Fruit fly (Drosophila melanogaster) whole organism, embryonic: ENCODE results near the gene CG9184.

ENCODE experiments used
- BEAF-32 ChIP-seq: fragments of 200-800 bp; sonication (Bioruptor generic); optimal IDR thresholded peaks from 3 replicates; lab custom pipeline; 2017; ENCODE audit warnings: missing biosample characterization, missing genetic modification characterization, mild to moderate bottlenecking, moderate library complexity, missing genetic modification reagents
- Bgb ChIP-seq: fragments of 200-800 bp; sonication (Bioruptor generic); IDR thresholded peaks from 2 replicates; pipeline ENCODE4 v1.3.6; 2022; ENCODE audit warnings: missing biosample characterization, missing genetic modification characterization; ENCODE audit not compliant: partially characterized antibody
- Blimp-1 ChIP-seq: fragments of 200-800 bp; sonication (Bioruptor generic); optimal IDR thresholded peaks from 3 replicates; lab custom pipeline; 2018; ENCODE audit warnings: missing biosample characterization, missing genetic modification characterization, mild to moderate bottlenecking, moderate library complexity, missing genetic modification reagents
- BtbVII ChIP-seq: fragments of 200-800 bp; sonication (Bioruptor generic); optimal IDR thresholded peaks from 3 replicates; lab custom pipeline; 2017; ENCODE audit warnings: missing biosample characterization, mild to moderate bottlenecking, missing genetic modification characterization
- CG11085 ChIP-seq: fragments of 200-800 bp; sonication (Bioruptor generic); IDR thresholded peaks from 2 replicates; pipeline ENCODE4 v1.3.6; 2022; ENCODE audit warnings: missing biosample characterization, missing genetic modification characterization
- CG12155 ChIP-seq: fragments of 200-800 bp; sonication (Bioruptor generic); optimal IDR thresholded peaks from 3 replicates; lab custom pipeline; 2016; ENCODE audit warnings: missing biosample characterization, missing genetic modification characterization
- CG12391 ChIP-seq: fragments of 200-800 bp; sonication (Bioruptor generic); optimal IDR thresholded peaks from 3 replicates; lab custom pipeline; 2018; ENCODE audit warnings: missing biosample characterization, mild to moderate bottlenecking, missing genetic modification characterization, moderate library complexity
- CG13424 ChIP-seq: fragments of 200-800 bp; sonication (Bioruptor generic); optimal IDR thresholded peaks from 2 replicates; lab custom pipeline; 2019; ENCODE audit warnings: missing biosample characterization, mild to moderate bottlenecking, missing genetic modification characterization, moderate library complexity
- CG15514 ChIP-seq: fragments of 200-800 bp; sonication (Bioruptor generic); optimal IDR thresholded peaks from 3 replicates; lab custom pipeline; 2017; ENCODE audit warnings: missing biosample characterization, missing genetic modification characterization, mild to moderate bottlenecking, moderate library complexity, missing genetic modification reagents
- CG16815 ChIP-seq: fragments of 200-800 bp; sonication (Bioruptor generic); optimal IDR thresholded peaks from 3 replicates; lab custom pipeline; 2017; ENCODE audit warnings: missing biosample characterization, mild to moderate bottlenecking, missing genetic modification characterization
- CG17328 ChIP-seq: fragments of 200-800 bp; sonication (Bioruptor generic); IDR thresholded peaks from 2 replicates; pipeline ENCODE4 v1.3.6; 2022; ENCODE audit warnings: missing biosample characterization, missing genetic modification characterization
- CG2889 ChIP-seq: fragments of 200-800 bp; sonication (Bioruptor generic); IDR thresholded peaks from 3 replicates; pipeline ENCODE4 v1.3.6; 2022; ENCODE audit warnings: missing biosample characterization, missing genetic modification characterization
- CG3995 ChIP-seq: fragments of 200-800 bp; sonication (Bioruptor generic); optimal IDR thresholded peaks from 3 replicates; lab custom pipeline; 2016; ENCODE audit warnings: missing biosample characterization, missing genetic modification characterization
- CG4617 ChIP-seq: fragments of 200-800 bp; sonication (Bioruptor generic); optimal IDR thresholded peaks from 3 replicates; lab custom pipeline; 2016; ENCODE audit warnings: missing biosample characterization, missing genetic modification characterization, borderline replicate concordance
- CG7556 ChIP-seq: fragments of 200-800 bp; sonication (Bioruptor generic); optimal IDR thresholded peaks from 2 replicates; lab custom pipeline; 2017; ENCODE audit warnings: missing biosample characterization, mild to moderate bottlenecking, missing genetic modification characterization
- CG9797 ChIP-seq: fragments of 200-800 bp; sonication (Bioruptor generic); optimal IDR thresholded peaks from 3 replicates; lab custom pipeline; 2018; ENCODE audit warnings: missing biosample characterization, mild to moderate bottlenecking, missing genetic modification characterization
- Dll ChIP-seq: fragments of 200-800 bp; sonication (Bioruptor generic); IDR thresholded peaks from 4 replicates; pipeline ENCODE4 v1.3.6; 2022; ENCODE audit warnings: missing biosample characterization, missing genetic modification characterization; ENCODE audit not compliant: partially characterized antibody
- Dref ChIP-seq: fragments of 200-800 bp; sonication (Bioruptor generic); IDR thresholded peaks from 2 replicates; pipeline ENCODE4 v1.3.6; 2022; ENCODE audit warnings: missing biosample characterization, missing genetic modification characterization
- E2f2 ChIP-seq: fragments of 200-800 bp; sonication (Bioruptor generic); IDR thresholded peaks from 2 replicates; pipeline ENCODE4 v1.3.6; 2022; ENCODE audit warnings: missing biosample characterization, missing genetic modification characterization
- GATAe ChIP-seq: fragments of 200-800 bp; sonication (Bioruptor generic); conservative IDR thresholded peaks from 2 replicates; pipeline ENCODE4 v1.3.6; 2022; ENCODE audit warnings: missing biosample characterization, missing genetic modification characterization
- HLH4C ChIP-seq: fragments of 200-800 bp; sonication (Bioruptor generic); IDR thresholded peaks from 3 replicates; pipeline ENCODE4 v1.3.6; 2022; ENCODE audit warnings: missing biosample characterization, missing genetic modification characterization; ENCODE audit not compliant: partially characterized antibody
- HmgZ ChIP-seq: fragments of 200-800 bp; sonication (Bioruptor generic); optimal IDR thresholded peaks from 2 replicates; lab custom pipeline; 2018; ENCODE audit warnings: missing biosample characterization, mild to moderate bottlenecking, missing genetic modification characterization
- Lhr ChIP-seq: fragments of 200-800 bp; sonication (Bioruptor generic); optimal IDR thresholded peaks from 3 replicates; lab custom pipeline; 2017; ENCODE audit warnings: mild to moderate bottlenecking, missing biosample characterization, missing genetic modification reagents, missing genetic modification characterization
- MBD-R2 ChIP-seq: fragments of 200-800 bp; sonication (Bioruptor generic); IDR thresholded peaks from 2 replicates; pipeline ENCODE4 v1.3.6; 2022; ENCODE audit warnings: missing biosample characterization, missing genetic modification characterization
- Med ChIP-seq: fragments of 200-800 bp; sonication (Bioruptor generic); peaks from one replicate; lab custom pipeline; 2016; ENCODE audit warnings: missing biosample characterization, missing genetic modification characterization, mild to moderate bottlenecking, inconsistent platforms, moderate library complexity
- Oli ChIP-seq: fragments of 200-800 bp; sonication (Bioruptor generic); optimal IDR thresholded peaks from 2 replicates; lab custom pipeline; 2018; ENCODE audit warnings: missing biosample characterization, mild to moderate bottlenecking, missing genetic modification characterization, moderate library complexity
- Spps ChIP-seq: fragments of 200-800 bp; sonication (Bioruptor generic); optimal IDR thresholded peaks from 2 replicates; lab custom pipeline; 2018; ENCODE audit warnings: missing biosample characterization, mild to moderate bottlenecking, missing genetic modification characterization
- Sry-δ ChIP-seq: fragments of 200-800 bp; sonication (Bioruptor generic); optimal IDR thresholded peaks from 2 replicates; lab custom pipeline; 2016; ENCODE audit warnings: missing biosample characterization, missing genetic modification characterization
- YL-1 ChIP-seq: fragments of 200-800 bp; sonication (Bioruptor generic); optimal IDR thresholded peaks from 3 replicates; lab custom pipeline; 2017; ENCODE audit warnings: missing biosample characterization, mild to moderate bottlenecking, missing genetic modification characterization
- ap ChIP-seq: fragments of 200-800 bp; sonication (Bioruptor generic); IDR thresholded peaks from 2 replicates; pipeline ENCODE4 v1.3.6; 2022; ENCODE audit warnings: missing biosample characterization, missing genetic modification characterization
- bbx ChIP-seq: fragments of 200-800 bp; sonication (Bioruptor generic); IDR thresholded peaks from 2 replicates; pipeline ENCODE4 v1.3.6; 2022; ENCODE audit warnings: missing biosample characterization, missing genetic modification characterization; ENCODE audit not compliant: partially characterized antibody
- cg ChIP-seq: fragments of 200-800 bp; sonication (Bioruptor generic); optimal IDR thresholded peaks from 3 replicates; lab custom pipeline; 2019; ENCODE audit warnings: missing biosample characterization, mild to moderate bottlenecking, missing genetic modification characterization, moderate library complexity
- crol ChIP-seq: fragments of 200-800 bp; sonication (Bioruptor generic); IDR thresholded peaks from 2 replicates; pipeline ENCODE4 v1.3.6; 2022; ENCODE audit warnings: missing biosample characterization, missing genetic modification characterization
- dmrt99B ChIP-seq: fragments of 200-800 bp; sonication (Bioruptor generic); optimal IDR thresholded peaks from 2 replicates; lab custom pipeline; 2018; ENCODE audit warnings: missing biosample characterization, mild to moderate bottlenecking, missing genetic modification characterization, moderate library complexity
- emc ChIP-seq: fragments of 200-800 bp; sonication (Bioruptor generic); optimal IDR thresholded peaks from 2 replicates; lab custom pipeline; 2016; ENCODE audit warnings: missing biosample characterization, missing genetic modification characterization
- gsb ChIP-seq: fragments of 200-800 bp; sonication (Bioruptor generic); IDR thresholded peaks from 2 replicates; pipeline ENCODE4 v1.3.6; 2022; ENCODE audit warnings: missing biosample characterization, missing genetic modification characterization
- hkb ChIP-seq, 2 experiments: fragments of 200-800 bp in 1 of 2; fragments of >200 bp in 1 of 2; sonication (Bioruptor generic) in 1 of 2; IDR thresholded peaks in 1 of 2; optimal IDR thresholded peaks in 1 of 2; 2 replicates each; pipeline versions ENCODE4 v1.3.6 to Lab custom; 2017 to 2022; ENCODE audit warnings: missing biosample characterization in 1 of 2, missing genetic modification characterization in 1 of 2
- lab ChIP-seq: fragments of 200-800 bp; sonication (Bioruptor generic); optimal IDR thresholded peaks from 3 replicates; lab custom pipeline; 2017; ENCODE audit warnings: missing biosample characterization, missing genetic modification characterization, mild to moderate bottlenecking, moderate library complexity, missing genetic modification reagents
- pho ChIP-seq: fragments of 200-800 bp; sonication (Bioruptor generic); optimal IDR thresholded peaks from 2 replicates; lab custom pipeline; 2016; ENCODE audit warnings: missing biosample characterization, missing genetic modification characterization
- pzg ChIP-seq: fragments of 200-800 bp; sonication (Bioruptor generic); optimal IDR thresholded peaks from 3 replicates; lab custom pipeline; 2018; ENCODE audit warnings: missing biosample characterization, mild to moderate bottlenecking, missing genetic modification characterization, moderate library complexity
- rib ChIP-seq: fragments of 200-800 bp; sonication (Bioruptor generic); IDR thresholded peaks from 2 replicates; pipeline ENCODE4 v1.3.6; 2022; ENCODE audit warnings: missing biosample characterization, missing genetic modification characterization
- row ChIP-seq: fragments of 200-800 bp; sonication (Bioruptor generic); IDR thresholded peaks from 3 replicates; pipeline ENCODE4 v1.3.6; 2022; ENCODE audit warnings: missing biosample characterization, missing genetic modification characterization
- sens ChIP-seq: fragments of 200-800 bp; sonication (Bioruptor generic); peaks from one replicate; lab custom pipeline; 2016; ENCODE audit warnings: missing biosample characterization, missing genetic modification characterization
- ssp ChIP-seq: fragments of 200-800 bp; sonication (Bioruptor generic); IDR thresholded peaks from 2 replicates; pipeline ENCODE4 v1.3.6; 2022; ENCODE audit warnings: missing biosample characterization, missing genetic modification characterization
- vnd ChIP-seq: fragments of 200-800 bp; sonication (Bioruptor generic); IDR thresholded peaks from 3 replicates; pipeline ENCODE4 v1.3.6; 2022; ENCODE audit warnings: missing biosample characterization, missing genetic modification characterization; ENCODE audit not compliant: partially characterized antibody
- yki ChIP-seq: fragments of >200 bp; optimal IDR thresholded peaks from 3 replicates; lab custom pipeline; 2018
- zen2 ChIP-seq: fragments of 200-800 bp; sonication (Bioruptor generic); IDR thresholded peaks from 3 replicates; pipeline ENCODE4 v1.3.6; 2022; ENCODE audit warnings: missing biosample characterization, missing genetic modification characterization; ENCODE audit not compliant: partially characterized antibody
- zf30C ChIP-seq: fragments of 200-800 bp; sonication (Bioruptor generic); optimal IDR thresholded peaks from 3 replicates; lab custom pipeline; 2018; ENCODE audit warnings: missing biosample characterization, mild to moderate bottlenecking, missing genetic modification characterization

CG9184 gene

dm6 chr3L:1330420-1330819, 7.8 kb upstream of the CG9184 start (continued):
- TF ChIP-seq ssp (GFP tag; lab: Robert Waterston, UW), result no peak
- TF ChIP-seq cg (GFP tag; lab: Kevin White, UChicago), result peak; percentile 56
- TF ChIP-seq pho (GFP tag; lab: Kevin White, UChicago), result no peak
- peak; percentile 31 for TF ChIP-seq sens (GFP tag; lab: Kevin White, UChicago)
- TF ChIP-seq Med, result peak; percentile 54
- TF ChIP-seq, all 482 proteins: peak for 8

- peak; percentile 75 for TF ChIP-seq YL-1 (GFP tag; lab: Kevin White, UChicago)
- no peak for TF ChIP-seq rib (GFP tag; lab: Robert Waterston, UW)
- TF ChIP-seq row, result peak; percentile 10; the same call in 1 of the 3 replicates
- peak; percentile 66 for TF ChIP-seq CG15514
- TF ChIP-seq HLH4C (GFP tag; lab: Robert Waterston, UW), result peak; percentile 34; the same call in 1 of the 3 replicates
- no peak for TF ChIP-seq CG12155 (GFP tag; lab: Kevin White, UChicago)
- TF ChIP-seq dmrt99B (tag; lab: Kevin White, UChicago), result no peak
- no peak for TF ChIP-seq ap (GFP tag; lab: Robert Waterston, UW)
- peak; percentile 37 for TF ChIP-seq Lhr (GFP tag; lab: Kevin White, UChicago)
- no peak for TF ChIP-seq CG2889 (GFP tag; lab: Robert Waterston, UW)
- TF ChIP-seq CG16815 (GFP tag; lab: Kevin White, UChicago), result no peak
- TF ChIP-seq CG3995, result peak; percentile 56
- TF ChIP-seq GATAe (GFP tag; lab: Robert Waterston, UW), result no peak
- no peak for TF ChIP-seq CG13424 (tag; lab: Kevin White, UChicago)
- peak; percentile 91 for TF ChIP-seq E2f2 (GFP tag; lab: Robert Waterston, UW)
- peak; percentile 89 for TF ChIP-seq CG9797 (GFP tag; lab: Kevin White, UChicago)
- no peak for TF ChIP-seq Oli (tag; lab: Kevin White, UChicago)
- no peak for TF ChIP-seq CG7556
- no peak for TF ChIP-seq BtbVII (GFP tag; lab: Kevin White, UChicago)
- no peak for TF ChIP-seq Blimp-1 (GFP tag; lab: Kevin White, UChicago)
- TF ChIP-seq Bgb (GFP tag; lab: Robert Waterston, UW), result no peak
- no peak for TF ChIP-seq yki (lab: Kevin White, UChicago)
- peak; percentile 18 for TF ChIP-seq hkb (optimal IDR thresholded peaks at IDR 0.05; lab: Kevin White, UChicago)
- TF ChIP-seq hkb (GFP tag; IDR thresholded peaks at IDR 0.05; lab: Robert Waterston, UW), result no peak
- peak; percentile 19 for TF ChIP-seq HmgZ (tag; lab: Kevin White, UChicago)
- peak; percentile 49 for TF ChIP-seq BEAF-32
- no peak for TF ChIP-seq CG11085 (GFP tag; lab: Robert Waterston, UW)
- TF ChIP-seq zen2 (GFP tag; lab: Robert Waterston, UW), result no peak
- TF ChIP-seq sens (GFP tag; lab: Kevin White, UChicago), result no peak
- TF ChIP-seq Dll (GFP tag; lab: Robert Waterston, UW), result 0 out of 4 replicates have a peak, but pooled peaks have one; percentile 41
- TF ChIP-seq vnd (GFP tag; lab: Robert Waterston, UW), result 0 out of 3 replicates have a peak, but pooled peaks have one; percentile 24
- TF ChIP-seq crol, result no peak
- TF ChIP-seq gsb (GFP tag; lab: Robert Waterston, UW), result no peak
- TF ChIP-seq Spps, result no peak
- TF ChIP-seq CG17328 (GFP tag; lab: Robert Waterston, UW), result no peak
- TF ChIP-seq Dref (GFP tag; lab: Robert Waterston, UW), result peak; percentile 56
- TF ChIP-seq pzg, result peak; percentile 74
- TF ChIP-seq Sry-δ (GFP tag; lab: Kevin White, UChicago), result peak; percentile 42
- TF ChIP-seq lab, result no peak
- TF ChIP-seq CG12391 (tag; lab: Kevin White, UChicago), result peak; percentile 2
- TF ChIP-seq CG4617, result peak; percentile 28
- peak; percentile 67 for TF ChIP-seq Med
- TF ChIP-seq MBD-R2 (GFP tag; lab: Robert Waterston, UW), result peak; percentile 35; the same call in 1 of the 2 replicates
- no peak for TF ChIP-seq emc (GFP tag; lab: Kevin White, UChicago)
- TF ChIP-seq bbx (GFP tag; lab: Robert Waterston, UW), result no peak
- no peak for TF ChIP-seq zf30C (GFP tag; lab: Kevin White, UChicago)
Measured at dm6 chr3L:1329724-1330123, 7.1 kb upstream of the CG9184 start, which contains the start of gene ND-ACP. Gene ND-ACP, plus strand, starts transcription at chr3L:1329949.
